Worm (Caenorhabditis elegans) whole organism, late embryonic: Measurements from ENCODE around the gene hcf-1.

Experiments used
- C08G9.2 ChIP-seq: sonication (generic microtip); optimal IDR thresholded peaks from 2 replicates; lab custom pipeline; 2016; ENCODE audit warnings: mild to moderate bottlenecking, missing genetic modification characterization, moderate library complexity, missing compliant biosample characterization
- C38D4.7 ChIP-seq: fragments of 200-800 bp; sonication (Bioruptor generic); optimal IDR thresholded peaks from 2 replicates; lab custom pipeline; 2018; ENCODE audit warnings: mild to moderate bottlenecking, missing genetic modification characterization, moderate library complexity, missing compliant biosample characterization
- F13H6.1 ChIP-seq: sonication (generic microtip); optimal IDR thresholded peaks from 2 replicates; lab custom pipeline; 2016; ENCODE audit warnings: missing genetic modification characterization, missing compliant biosample characterization
- K09A11.1 ChIP-seq: sonication (generic microtip); optimal IDR thresholded peaks from 2 replicates; lab custom pipeline; 2017; ENCODE audit warnings: antibody characterized with exemption, mild to moderate bottlenecking, missing genetic modification characterization, missing compliant biosample characterization; ENCODE audit not compliant: insufficient read depth
- T23F11.4 ChIP-seq: fragments of 200-800 bp; sonication (Bioruptor generic); optimal IDR thresholded peaks from 2 replicates; lab custom pipeline; 2018; ENCODE audit warnings: mild to moderate bottlenecking, missing genetic modification characterization, missing compliant biosample characterization
- Y22D7AL.16 ChIP-seq: sonication (generic microtip); optimal IDR thresholded peaks from 2 replicates; lab custom pipeline; 2016; ENCODE audit warnings: missing genetic modification characterization, missing compliant biosample characterization
- ama-1 ChIP-seq: fragments of 150-350 bp; optimal IDR thresholded peaks from 2 replicates; lab custom pipeline; 2014
- ceh-14 ChIP-seq: sonication (generic microtip); optimal IDR thresholded peaks from 2 replicates; lab custom pipeline; 2016; ENCODE audit warnings: missing genotype, missing genetic modification characterization, missing compliant biosample characterization
- ceh-18 ChIP-seq: sonication (generic microtip); optimal IDR thresholded peaks from 2 replicates; lab custom pipeline; 2016; ENCODE audit warnings: missing genetic modification characterization, missing compliant biosample characterization
- ceh-19 ChIP-seq: fragments of 200-800 bp; sonication (Bioruptor generic); optimal IDR thresholded peaks from 2 replicates; lab custom pipeline; 2018; ENCODE audit warnings: mild to moderate bottlenecking, missing genetic modification characterization, missing compliant biosample characterization
- ceh-2 ChIP-seq: sonication (generic microtip); optimal IDR thresholded peaks from 2 replicates; lab custom pipeline; 2016; ENCODE audit warnings: missing genotype, missing genetic modification characterization, missing compliant biosample characterization
- ceh-30 ChIP-seq: fragments of 150-350 bp; optimal IDR thresholded peaks from 2 replicates; lab custom pipeline; 2014; ENCODE audit warnings: missing biosample characterization, missing genetic modification characterization
- ceh-31 ChIP-seq: sonication (generic microtip); optimal IDR thresholded peaks from 2 replicates; lab custom pipeline; 2016; ENCODE audit warnings: missing genetic modification characterization, missing compliant biosample characterization
- ceh-34 ChIP-seq: sonication (generic microtip); optimal IDR thresholded peaks from 2 replicates; lab custom pipeline; 2016; ENCODE audit warnings: mild to moderate bottlenecking, missing genetic modification characterization, missing compliant biosample characterization
- ceh-45 ChIP-seq: fragments of 200-800 bp; sonication (Bioruptor generic); IDR thresholded peaks from 2 replicates; pipeline ENCODE4 v1.3.6; 2022; ENCODE audit warnings: missing genetic modification reagents, missing genetic modification characterization, missing compliant biosample characterization
- ceh-48 ChIP-seq: sonication (generic microtip); optimal IDR thresholded peaks from 2 replicates; lab custom pipeline; 2016; ENCODE audit warnings: missing genetic modification characterization, inconsistent platforms, missing compliant biosample characterization
- ceh-6 ChIP-seq: fragments of 200-800 bp; sonication (Bioruptor generic); optimal IDR thresholded peaks from 2 replicates; lab custom pipeline; 2018; ENCODE audit warnings: mild to moderate bottlenecking, missing genetic modification characterization, missing compliant biosample characterization
- ceh-9 ChIP-seq: sonication (generic microtip); optimal IDR thresholded peaks from 2 replicates; lab custom pipeline; 2016; ENCODE audit warnings: mild to moderate bottlenecking, missing genetic modification characterization, inconsistent platforms, missing compliant biosample characterization
- che-1 ChIP-seq: sonication (generic microtip); optimal IDR thresholded peaks from 2 replicates; lab custom pipeline; 2016; ENCODE audit warnings: mild to moderate bottlenecking, missing genetic modification characterization, missing compliant biosample characterization
- dmd-4 ChIP-seq: sonication (generic microtip); optimal IDR thresholded peaks from 2 replicates; lab custom pipeline; 2016; ENCODE audit warnings: borderline replicate concordance, missing genetic modification characterization, missing compliant biosample characterization
- dve-1 ChIP-seq: sonication (generic microtip); optimal IDR thresholded peaks from 2 replicates; lab custom pipeline; 2017; ENCODE audit warnings: antibody characterized with exemption, mild to moderate bottlenecking, missing genetic modification characterization, missing compliant biosample characterization
- elt-4 ChIP-seq: sonication (generic microtip); optimal IDR thresholded peaks from 2 replicates; lab custom pipeline; 2016; ENCODE audit warnings: missing genetic modification characterization, missing compliant biosample characterization
- ets-4 ChIP-seq: sonication (generic microtip); optimal IDR thresholded peaks from 2 replicates; lab custom pipeline; 2016; ENCODE audit warnings: missing genetic modification characterization, missing compliant biosample characterization
- fax-1 ChIP-seq: sonication (generic microtip); optimal IDR thresholded peaks from 2 replicates; lab custom pipeline; 2016; ENCODE audit warnings: missing genotype, missing genetic modification characterization, missing compliant biosample characterization
- fkh-10 ChIP-seq: fragments of 150-350 bp; optimal IDR thresholded peaks from 2 replicates; lab custom pipeline; 2014; ENCODE audit warnings: missing biosample characterization, missing genetic modification reagents, missing genetic modification characterization
- hlh-13 ChIP-seq: fragments of 200-800 bp; sonication (Bioruptor generic); optimal IDR thresholded peaks from 2 replicates; lab custom pipeline; 2018; ENCODE audit warnings: mild to moderate bottlenecking, missing genetic modification characterization, missing compliant biosample characterization
- hlh-15 ChIP-seq: sonication (generic microtip); optimal IDR thresholded peaks from 2 replicates; lab custom pipeline; 2016; ENCODE audit warnings: missing genetic modification characterization, missing compliant biosample characterization
- hlh-8 ChIP-seq: sonication (generic microtip); optimal IDR thresholded peaks from 2 replicates; lab custom pipeline; 2016; ENCODE audit warnings: missing genotype, missing genetic modification characterization, missing compliant biosample characterization
- lim-6 ChIP-seq: sonication (generic microtip); optimal IDR thresholded peaks from 2 replicates; lab custom pipeline; 2016; ENCODE audit warnings: missing genetic modification characterization, missing compliant biosample characterization
- lin-11 ChIP-seq: fragments of 200-800 bp; sonication (Bioruptor generic); optimal IDR thresholded peaks from 2 replicates; lab custom pipeline; 2018; ENCODE audit warnings: mild to moderate bottlenecking, missing genetic modification characterization, missing compliant biosample characterization
- mec-3 ChIP-seq: sonication (generic microtip); optimal IDR thresholded peaks from 2 replicates; lab custom pipeline; 2016; ENCODE audit warnings: borderline replicate concordance, missing genetic modification characterization, missing compliant biosample characterization
- nfya-1 ChIP-seq: sonication (generic microtip); optimal IDR thresholded peaks from 2 replicates; lab custom pipeline; 2017; ENCODE audit warnings: missing genetic modification characterization, mild to moderate bottlenecking, missing compliant biosample characterization, antibody characterized with exemption, moderate library complexity
- pat-9 ChIP-seq: fragments of 200-800 bp; sonication (Bioruptor generic); optimal IDR thresholded peaks from 2 replicates; lab custom pipeline; 2018; ENCODE audit warnings: mild to moderate bottlenecking, missing genetic modification characterization, moderate library complexity, missing compliant biosample characterization
- pax-1 ChIP-seq: fragments of 150-350 bp; optimal IDR thresholded peaks from 2 replicates; lab custom pipeline; 2014; ENCODE audit warnings: missing biosample characterization, missing genetic modification characterization
- pha-4 ChIP-seq: fragments of 150-350 bp; optimal IDR thresholded peaks from 2 replicates; lab custom pipeline; 2018; ENCODE audit warnings: missing biosample characterization, missing genetic modification reagents, missing genetic modification characterization
- pros-1 ChIP-seq: fragments of 150-350 bp; optimal IDR thresholded peaks from 2 replicates; lab custom pipeline; 2014; ENCODE audit warnings: missing biosample characterization, missing genetic modification reagents, missing genetic modification characterization
- ref-2 ChIP-seq: sonication (generic microtip); optimal IDR thresholded peaks from 2 replicates; lab custom pipeline; 2016; ENCODE audit warnings: missing genetic modification characterization, missing compliant biosample characterization
- sox-4 ChIP-seq: sonication (generic microtip); optimal IDR thresholded peaks from 2 replicates; lab custom pipeline; 2017; ENCODE audit warnings: mild to moderate bottlenecking, missing genetic modification characterization, inconsistent platforms, missing compliant biosample characterization
- tbx-2 ChIP-seq: sonication (generic microtip); optimal IDR thresholded peaks from 2 replicates; lab custom pipeline; 2016; ENCODE audit warnings: missing genetic modification characterization, missing compliant biosample characterization
- tbx-7 ChIP-seq: sonication (generic microtip); optimal IDR thresholded peaks from 2 replicates; lab custom pipeline; 2016; ENCODE audit warnings: missing genotype, missing genetic modification characterization, missing compliant biosample characterization
- unc-3 ChIP-seq, 2 experiments: fragments of 200-800 bp in 1 of 2; sonication (Bioruptor generic) in 1 of 2; sonication (generic microtip) in 1 of 2; conservative IDR thresholded peaks in 1 of 2; optimal IDR thresholded peaks in 1 of 2; 2 replicates each; pipeline versions ENCODE4 v1.3.6 to Lab custom; 2016 to 2022; ENCODE audit warnings: missing compliant biosample characterization in 2 of 2, missing genetic modification characterization in 2 of 2, missing genetic modification reagents in 1 of 2
- unc-42 ChIP-seq: sonication (generic microtip); optimal IDR thresholded peaks from 2 replicates; lab custom pipeline; 2016; ENCODE audit warnings: missing genotype, missing genetic modification characterization, missing compliant biosample characterization
- unc-55 ChIP-seq: sonication (generic microtip); optimal IDR thresholded peaks from 2 replicates; lab custom pipeline; 2017; ENCODE audit warnings: missing biosample characterization, missing genetic modification reagents, missing genetic modification characterization
- unc-86 ChIP-seq: sonication (generic microtip); optimal IDR thresholded peaks from 2 replicates; lab custom pipeline; 2016; ENCODE audit warnings: missing genetic modification characterization, missing compliant biosample characterization
- zip-5 ChIP-seq: sonication (generic microtip); optimal IDR thresholded peaks from 2 replicates; lab custom pipeline; 2016; ENCODE audit warnings: missing genetic modification characterization, missing compliant biosample characterization

hcf-1 gene

ce11 chrIV:7774206-7774605 lies at the start of gene hcf-1, which contains the start of gene swd-2.2:
TSS of gene hcf-1 (minus strand) at chrIV:7774275.
TSS of gene swd-2.2 (plus strand) at chrIV:7774411.
- TF ChIP-seq nfya-1 (tag; lab: Kevin White, UChicago) (peak; percentile 18), lin-11 (tag; lab: Kevin White, UChicago) (no peak)
- TF ChIP-seq, all 69 proteins: peak for 1

- TF ChIP-seq hlh-8 (tag; lab: Kevin White, UChicago) (no peak), ceh-30 (tag; lab: Kevin White, UChicago) (no peak), ref-2 (no peak), F13H6.1 (tag; lab: Kevin White, UChicago) (no peak), hlh-13 (GFP tag; lab: Kevin White, UChicago) (no peak), elt-4 (tag; lab: Kevin White, UChicago) (no peak), ceh-31 (tag; lab: Kevin White, UChicago) (no peak), pat-9 (tag; lab: Kevin White, UChicago) (no peak), pha-4 (tag; lab: Kevin White, UChicago) (no peak), unc-86 (tag; lab: Kevin White, UChicago) (no peak), ama-1 (lab: Kevin White, UChicago) (no peak), unc-3 (GFP tag; conservative IDR thresholded peaks at IDR 0.05; lab: Robert Waterston, UW) (no peak), unc-3 (tag; optimal IDR thresholded peaks at IDR 0.05; lab: Kevin White, UChicago) (no peak)
These were observed 48.4 kb upstream of the hcf-1 start, which contains the start of gene T14A8.2 for ce11 chrIV:7822524-7822923. TSS of gene T14A8.2 (minus strand) at chrIV:7822624.

- peak; percentile 74 for TF ChIP-seq unc-42 (tag; lab: Kevin White, UChicago)
- no peak for TF ChIP-seq pha-4 (tag; lab: Kevin White, UChicago)
- peak; percentile 18 for TF ChIP-seq ceh-19 (GFP tag; lab: Kevin White, UChicago)
- TF ChIP-seq ceh-6 (GFP tag; lab: Kevin White, UChicago), result no peak
- TF ChIP-seq nfya-1 (tag; lab: Kevin White, UChicago), result peak; percentile 78
- no peak for TF ChIP-seq T23F11.4
- TF ChIP-seq ceh-31 (tag; lab: Kevin White, UChicago), result peak; percentile 70
- peak; percentile 7 for TF ChIP-seq ceh-34 (tag; lab: Kevin White, UChicago)
- peak; percentile 73 for TF ChIP-seq hlh-8 (tag; lab: Kevin White, UChicago)
- no peak for TF ChIP-seq unc-86 (tag; lab: Kevin White, UChicago)
- TF ChIP-seq ceh-48 (tag; lab: Kevin White, UChicago), result peak; percentile 84
- no peak for TF ChIP-seq sox-4 (tag; lab: Kevin White, UChicago)
- no peak for TF ChIP-seq ceh-45 (GFP tag; lab: Robert Waterston, UW)
- TF ChIP-seq tbx-2 (tag; lab: Kevin White, UChicago), result peak; percentile 38
- peak; percentile 30 for TF ChIP-seq lim-6 (tag; lab: Kevin White, UChicago)
- peak; percentile 13 for TF ChIP-seq dmd-4 (tag; lab: Kevin White, UChicago)
- no peak for TF ChIP-seq che-1 (tag; lab: Kevin White, UChicago)
- TF ChIP-seq zip-5, result no peak
- TF ChIP-seq ceh-18 (tag; lab: Kevin White, UChicago), result peak; percentile 46
- TF ChIP-seq unc-55 (GFP tag; lab: Kevin White, UChicago), result peak; percentile 80
- peak; percentile 11 for TF ChIP-seq pros-1 (tag; lab: Kevin White, UChicago)
- TF ChIP-seq C38D4.7 (GFP tag; lab: Kevin White, UChicago), result no peak
- TF ChIP-seq mec-3, result no peak
These were observed 43.8 kb upstream of the hcf-1 start, which contains the start of gene ric-3 for ce11 chrIV:7817852-7818251. TSS of gene ric-3 (plus strand) at chrIV:7818251.

- no peak for TF ChIP-seq nfya-1 (tag; lab: Kevin White, UChicago)
- TF ChIP-seq K09A11.1, result no peak
- peak; percentile 49 for TF ChIP-seq ceh-2
- TF ChIP-seq ceh-9 (tag; lab: Kevin White, UChicago), result no peak
- no peak for TF ChIP-seq hlh-15 (tag; lab: Kevin White, UChicago)
- TF ChIP-seq C08G9.2, result peak; percentile 81
- TF ChIP-seq dve-1 (tag; lab: Kevin White, UChicago), result no peak
- TF ChIP-seq fax-1, result no peak
- peak; percentile 6 for TF ChIP-seq ceh-14 (tag; lab: Kevin White, UChicago)
- peak; percentile 58 for TF ChIP-seq ets-4 (tag; lab: Kevin White, UChicago)
- TF ChIP-seq pax-1 (tag; lab: Kevin White, UChicago), result no peak
- TF ChIP-seq pat-9 (tag; lab: Kevin White, UChicago), result no peak
- TF ChIP-seq ama-1 (lab: Kevin White, UChicago), result no peak
- TF ChIP-seq ceh-34 (tag; lab: Kevin White, UChicago), result no peak
- TF ChIP-seq fkh-10, result no peak
- no peak for TF ChIP-seq Y22D7AL.16 (tag; lab: Kevin White, UChicago)
- peak; percentile 74 for TF ChIP-seq tbx-7 (tag; lab: Kevin White, UChicago)
These were observed 42.5 kb upstream of the hcf-1 start for ce11 chrIV:7816402-7817102.
